Fruit fly (Drosophila melanogaster) whole organism, prepupa: Measurements from ENCODE around the gene Usp10.

ENCODE experiments used
- Blimp-1 ChIP-seq: fragments of 200-800 bp; sonication (Bioruptor generic); optimal IDR thresholded peaks from 3 replicates; lab custom pipeline; 2017; ENCODE audit warnings: missing biosample characterization, missing genetic modification characterization, mild to moderate bottlenecking, moderate library complexity, missing genetic modification reagents
- CG10631 ChIP-seq: fragments of 200-800 bp; sonication (Bioruptor generic); optimal IDR thresholded peaks from 2 replicates; lab custom pipeline; 2016; ENCODE audit warnings: missing biosample characterization, missing genetic modification characterization
- CG10669 ChIP-seq: fragments of 200-800 bp; sonication (Bioruptor generic); optimal IDR thresholded peaks from 3 replicates; lab custom pipeline; 2018; ENCODE audit warnings: missing biosample characterization, mild to moderate bottlenecking, missing genetic modification characterization, moderate library complexity
- CG11294 ChIP-seq: fragments of 200-800 bp; sonication (Bioruptor generic); IDR thresholded peaks from 2 replicates; pipeline ENCODE4 v1.3.6; 2022; ENCODE audit warnings: missing biosample characterization, missing genetic modification characterization
- CG11762 ChIP-seq: fragments of 200-800 bp; sonication (Bioruptor generic); optimal IDR thresholded peaks from 3 replicates; lab custom pipeline; 2016; ENCODE audit warnings: missing biosample characterization, missing genetic modification characterization; ENCODE audit not compliant: insufficient read depth
- CG11902 ChIP-seq: fragments of 200-800 bp; sonication (Bioruptor generic); optimal IDR thresholded peaks from 3 replicates; lab custom pipeline; 2016; ENCODE audit warnings: missing biosample characterization, missing genetic modification characterization
- CG15336 ChIP-seq: fragments of 200-800 bp; sonication (Bioruptor generic); IDR thresholded peaks from 2 replicates; pipeline ENCODE4 v1.3.6; 2022; ENCODE audit warnings: missing biosample characterization, missing genetic modification characterization
- CG31627 ChIP-seq: fragments of 200-800 bp; sonication (Bioruptor generic); optimal IDR thresholded peaks from 3 replicates; lab custom pipeline; 2016; ENCODE audit warnings: missing biosample characterization, missing genetic modification characterization
- CG3919 ChIP-seq: fragments of 200-800 bp; sonication (Bioruptor generic); optimal IDR thresholded peaks from 3 replicates; lab custom pipeline; 2016; ENCODE audit warnings: missing biosample characterization, missing genetic modification characterization
- CG4318 ChIP-seq: fragments of 200-800 bp; sonication (Bioruptor generic); optimal IDR thresholded peaks from 3 replicates; lab custom pipeline; 2017; ENCODE audit warnings: missing biosample characterization, mild to moderate bottlenecking, missing genetic modification characterization
- CG6163 ChIP-seq: fragments of 200-800 bp; sonication (Bioruptor generic); IDR thresholded peaks from 3 replicates; pipeline ENCODE4 v1.3.6; 2022; ENCODE audit warnings: missing biosample characterization, missing genetic modification characterization
- CG6792 ChIP-seq: fragments of 200-800 bp; sonication (Bioruptor generic); optimal IDR thresholded peaks from 3 replicates; lab custom pipeline; 2016; ENCODE audit warnings: missing biosample characterization, missing genetic modification characterization
- CG6808 ChIP-seq: fragments of 200-800 bp; sonication (Bioruptor generic); optimal IDR thresholded peaks from 3 replicates; lab custom pipeline; 2017; ENCODE audit warnings: missing biosample characterization, missing genetic modification characterization, mild to moderate bottlenecking, moderate library complexity, missing genetic modification reagents
- CG7368 ChIP-seq: fragments of 200-800 bp; sonication (Bioruptor generic); optimal IDR thresholded peaks from 3 replicates; lab custom pipeline; 2016; ENCODE audit warnings: missing biosample characterization, missing genetic modification characterization
- CG8119 ChIP-seq: fragments of 200-800 bp; sonication (Bioruptor generic); IDR thresholded peaks from 3 replicates; pipeline ENCODE4 v1.3.6; 2022; ENCODE audit warnings: missing biosample characterization, missing genetic modification characterization
- CG8632 ChIP-seq: fragments of 200-800 bp; sonication (Bioruptor generic); optimal IDR thresholded peaks from 3 replicates; lab custom pipeline; 2016; ENCODE audit warnings: missing biosample characterization, missing genetic modification characterization
- CG9139 ChIP-seq: fragments of 200-800 bp; sonication (Bioruptor generic); optimal IDR thresholded peaks from 3 replicates; lab custom pipeline; 2017; ENCODE audit warnings: missing biosample characterization, mild to moderate bottlenecking, missing genetic modification characterization
- Eip75B ChIP-seq: fragments of 200-800 bp; sonication (Bioruptor generic); optimal IDR thresholded peaks from 3 replicates; lab custom pipeline; 2016; ENCODE audit warnings: missing biosample characterization, missing genetic modification characterization
- Ets96B ChIP-seq: fragments of 200-800 bp; optimal IDR thresholded peaks from 2 replicates; lab custom pipeline; 2019; ENCODE audit warnings: missing biosample characterization, mild to moderate bottlenecking, missing genetic modification characterization, moderate library complexity
- Gug ChIP-seq: fragments of 200-800 bp; sonication (Bioruptor generic); IDR thresholded peaks from 2 replicates; pipeline ENCODE4 v1.3.6; 2022; ENCODE audit warnings: missing biosample characterization, missing genetic modification characterization
- Hr38 ChIP-seq: sonication (Bioruptor generic); optimal IDR thresholded peaks from 2 replicates; lab custom pipeline; 2016; ENCODE audit warnings: missing biosample characterization, missing genetic modification characterization
- Hr39 ChIP-seq: fragments of 200-800 bp; sonication (Bioruptor generic); optimal IDR thresholded peaks from 2 replicates; lab custom pipeline; 2016; ENCODE audit warnings: missing biosample characterization, missing genetic modification characterization
- Hr4 ChIP-seq: fragments of 200-800 bp; sonication (Bioruptor generic); optimal IDR thresholded peaks from 3 replicates; lab custom pipeline; 2016; ENCODE audit warnings: missing biosample characterization, missing genetic modification characterization
- Lpt ChIP-seq: fragments of 200-800 bp; sonication (Bioruptor generic); optimal IDR thresholded peaks from 3 replicates; lab custom pipeline; 2016; ENCODE audit warnings: missing biosample characterization, missing genetic modification characterization
- Met ChIP-seq: fragments of 200-800 bp; sonication (Bioruptor generic); optimal IDR thresholded peaks from 3 replicates; lab custom pipeline; 2016; ENCODE audit warnings: missing biosample characterization, missing genetic modification characterization
- OdsH ChIP-seq: fragments of 200-800 bp; sonication (Bioruptor generic); optimal IDR thresholded peaks from 3 replicates; lab custom pipeline; 2016; ENCODE audit warnings: missing biosample characterization, missing genetic modification characterization
- Sox102F ChIP-seq: fragments of 200-800 bp; sonication (Bioruptor generic); optimal IDR thresholded peaks from 2 replicates; lab custom pipeline; 2016; ENCODE audit warnings: missing biosample characterization, mild to moderate bottlenecking, missing genetic modification characterization
- Sox14 ChIP-seq: fragments of 200-800 bp; sonication (Bioruptor generic); optimal IDR thresholded peaks from 3 replicates; lab custom pipeline; 2016; ENCODE audit warnings: missing biosample characterization, missing genetic modification characterization
- Sox15 ChIP-seq: fragments of 200-800 bp; sonication (Bioruptor generic); optimal IDR thresholded peaks from 3 replicates; lab custom pipeline; 2016; ENCODE audit warnings: missing biosample characterization, missing genetic modification characterization
- cyc ChIP-seq: fragments of 200-800 bp; sonication (Bioruptor generic); optimal IDR thresholded peaks from 3 replicates; lab custom pipeline; 2016; ENCODE audit warnings: missing biosample characterization, missing genetic modification characterization
- dac ChIP-seq: fragments of 200-800 bp; sonication (Bioruptor generic); optimal IDR thresholded peaks from 2 replicates; lab custom pipeline; 2017; ENCODE audit warnings: missing biosample characterization, mild to moderate bottlenecking, missing genetic modification characterization
- dsx ChIP-seq: fragments of 200-800 bp; optimal IDR thresholded peaks from 3 replicates; lab custom pipeline; 2019; ENCODE audit warnings: missing biosample characterization, mild to moderate bottlenecking, missing genetic modification characterization, moderate library complexity; ENCODE audit not compliant: poor library complexity, severe bottlenecking
- eg ChIP-seq: fragments of 200-800 bp; sonication (Bioruptor generic); IDR thresholded peaks from 3 replicates; pipeline ENCODE4 v1.3.6; 2022; ENCODE audit warnings: missing biosample characterization, missing genetic modification characterization
- esn ChIP-seq: fragments of 200-800 bp; sonication (Bioruptor generic); optimal IDR thresholded peaks from 2 replicates; lab custom pipeline; 2016; ENCODE audit warnings: missing biosample characterization, mild to moderate bottlenecking, missing genetic modification characterization, moderate library complexity
- fd85E ChIP-seq: fragments of 200-800 bp; sonication (Bioruptor generic); optimal IDR thresholded peaks from 3 replicates; lab custom pipeline; 2016; ENCODE audit warnings: missing biosample characterization, missing genetic modification characterization
- fkh ChIP-seq: fragments of 200-800 bp; sonication (Bioruptor generic); optimal IDR thresholded peaks from 3 replicates; lab custom pipeline; 2017; ENCODE audit warnings: missing biosample characterization, mild to moderate bottlenecking, missing genetic modification characterization, moderate library complexity
- pdm3 ChIP-seq: fragments of 200-800 bp; sonication (Bioruptor generic); optimal IDR thresholded peaks from 3 replicates; lab custom pipeline; 2016; ENCODE audit warnings: missing biosample characterization, missing genetic modification characterization
- topi ChIP-seq: fragments of 200-800 bp; sonication (Bioruptor generic); optimal IDR thresholded peaks from 3 replicates; lab custom pipeline; 2016; ENCODE audit warnings: missing biosample characterization, missing genetic modification characterization
- vri ChIP-seq: fragments of 200-800 bp; sonication (Bioruptor generic); optimal IDR thresholded peaks from 3 replicates; lab custom pipeline; 2016; ENCODE audit warnings: missing biosample characterization, mild to moderate bottlenecking, missing genetic modification characterization

The Usp10 gene

dm6 chr3L:908508-909162 is 36.9 kb downstream of the Usp10 start, which contains the start of gene nerfin-1 (continued):
- TF ChIP-seq CG31627 = peak; percentile 12
- TF ChIP-seq esn (GFP tag; lab: Kevin White, UChicago) = peak; percentile 8
- peak; percentile 50 for TF ChIP-seq Met (GFP tag; lab: Kevin White, UChicago)
- no peak for TF ChIP-seq Hr38 (GFP tag; lab: Kevin White, UChicago)
- TF ChIP-seq CG6792 (GFP tag; lab: Kevin White, UChicago) = no peak
- no peak for TF ChIP-seq vri (GFP tag; lab: Kevin White, UChicago)
- TF ChIP-seq Blimp-1 = no peak
- TF ChIP-seq CG10669 (GFP tag; lab: Kevin White, UChicago) = peak; percentile 4
- TF ChIP-seq CG7368 (GFP tag; lab: Kevin White, UChicago) = no peak
- TF ChIP-seq fkh = no peak
- TF ChIP-seq CG11902 (GFP tag; lab: Kevin White, UChicago) = no peak
- no peak for TF ChIP-seq OdsH (GFP tag; lab: Kevin White, UChicago)
- TF ChIP-seq CG6808 (GFP tag; lab: Kevin White, UChicago) = no peak
- TF ChIP-seq pdm3 (GFP tag; lab: Kevin White, UChicago) = peak; percentile 5
- no peak for TF ChIP-seq CG10631 (GFP tag; lab: Kevin White, UChicago)
- TF ChIP-seq Sox15 (GFP tag; lab: Kevin White, UChicago) = peak; percentile 17
- no peak for TF ChIP-seq Eip75B (GFP tag; lab: Kevin White, UChicago)
- TF ChIP-seq Sox102F = no peak
- TF ChIP-seq Ets96B (tag; lab: Kevin White, UChicago) = no peak
- peak; percentile 4 for TF ChIP-seq topi
- TF ChIP-seq Hr39 (GFP tag; lab: Kevin White, UChicago) = peak; percentile 25
- TF ChIP-seq dac (GFP tag; lab: Kevin White, UChicago) = no peak
- no peak for TF ChIP-seq CG9139 (GFP tag; lab: Kevin White, UChicago)
- no peak for TF ChIP-seq Sox14 (GFP tag; lab: Kevin White, UChicago)
- TF ChIP-seq fd85E = no peak

dm6 chr3L:912406-913369 is 41.0 kb downstream of the Usp10 start:
- TF ChIP-seq cyc (GFP tag; lab: Kevin White, UChicago) (no peak), Lpt (GFP tag; lab: Kevin White, UChicago) (no peak), Met (GFP tag; lab: Kevin White, UChicago) (no peak), Sox15 (GFP tag; lab: Kevin White, UChicago) (no peak), CG6163 (no peak)

- no peak for TF ChIP-seq cyc (GFP tag; lab: Kevin White, UChicago)
- TF ChIP-seq Gug (GFP tag; lab: Robert Waterston, UW) = no peak
- no peak for TF ChIP-seq CG9139 (GFP tag; lab: Kevin White, UChicago)
- TF ChIP-seq CG8119 (GFP tag; lab: Robert Waterston, UW) = no peak
- no peak for TF ChIP-seq CG15336 (GFP tag; lab: Robert Waterston, UW)
- TF ChIP-seq CG8632 (GFP tag; lab: Kevin White, UChicago) = no peak
- no peak for TF ChIP-seq esn (GFP tag; lab: Kevin White, UChicago)
- no peak for TF ChIP-seq CG3919
- no peak for TF ChIP-seq CG7368 (GFP tag; lab: Kevin White, UChicago)
- no peak for TF ChIP-seq Sox102F
Observed at dm6 chr3L:913682-914081, 42.0 kb downstream of the Usp10 start, which contains the start of gene Glut1. Glut1 (plus strand) TSS chr3L:914074.

dm6 chr3L:914852-915251 is 43.2 kb downstream of the Usp10 start:
- no peak for TF ChIP-seq pdm3 (GFP tag; lab: Kevin White, UChicago)
- no peak for TF ChIP-seq CG4318 (GFP tag; lab: Kevin White, UChicago)
- TF ChIP-seq cyc (GFP tag; lab: Kevin White, UChicago) = no peak
- no peak for TF ChIP-seq Eip75B (GFP tag; lab: Kevin White, UChicago)
- no peak for TF ChIP-seq vri (GFP tag; lab: Kevin White, UChicago)
- no peak for TF ChIP-seq dsx
- TF ChIP-seq Hr4 (GFP tag; lab: Kevin White, UChicago) = no peak
- TF ChIP-seq eg (GFP tag; lab: Robert Waterston, UW) = no peak
- no peak for TF ChIP-seq CG11294 (GFP tag; lab: Robert Waterston, UW)
- TF ChIP-seq fd85E = no peak
- no peak for TF ChIP-seq CG11762 (GFP tag; lab: Kevin White, UChicago)
- TF ChIP-seq CG11902 (GFP tag; lab: Kevin White, UChicago) = no peak
